Fruit fly (Drosophila melanogaster): Measurements from ENCODE around the gene CG5888.

The CG5888 gene

DNA sequence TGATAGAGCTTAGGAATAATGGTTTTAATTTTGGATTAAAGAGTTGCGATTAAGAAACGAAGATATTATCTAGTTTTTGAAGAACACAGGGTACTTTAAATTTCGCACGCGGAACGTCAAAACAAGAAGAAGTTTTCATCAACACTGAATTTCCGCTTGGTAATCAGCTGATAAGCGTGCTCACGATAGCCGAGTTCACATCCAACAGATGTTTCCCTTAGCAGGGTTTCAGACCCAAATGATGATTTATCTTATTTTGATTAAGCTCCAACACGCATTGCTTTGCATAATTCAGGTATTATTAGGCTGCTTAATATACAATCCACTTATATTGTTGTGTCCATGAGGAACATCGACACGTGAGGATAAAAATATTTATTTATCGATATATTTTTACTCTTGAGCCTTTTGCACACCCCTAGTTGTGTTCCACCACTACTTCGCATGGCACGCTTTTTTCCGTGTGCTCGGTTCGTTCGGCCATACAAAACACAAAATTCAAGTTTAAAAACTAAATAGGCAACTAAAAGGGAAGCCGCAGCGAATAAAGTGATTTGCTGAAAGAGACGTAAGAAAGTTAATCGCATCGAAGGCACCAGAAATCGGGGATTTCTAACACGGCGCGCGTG lies 43.0 kb upstream of the CG5888 start, which contains the start of gene Tpr2 (continued):
- TF ChIP-seq gem (tag; optimal IDR thresholded peaks at IDR 0.05), result peak; percentile 55
- TF ChIP-seq Hr51 (GFP tag; optimal IDR thresholded peaks at IDR 0.05), result peak; percentile 54 to 59
- peak; percentile 89 for TF ChIP-seq Opbp (GFP tag; IDR thresholded peaks at IDR 0.05; ENCODE audit: partially characterized antibody)
- peak; percentile 86 for TF ChIP-seq inv (GFP tag; IDR thresholded peaks at IDR 0.05; ENCODE audit: partially characterized antibody)
- TF ChIP-seq Atf6 (GFP tag; IDR thresholded peaks at IDR 0.05), result peak; percentile 66
- peak; percentile 59 for TF ChIP-seq slou (GFP tag; optimal IDR thresholded peaks at IDR 0.05)
- TF ChIP-seq pum (GFP tag; optimal IDR thresholded peaks at IDR 0.05), result peak; percentile 28
- TF ChIP-seq Trl (optimal IDR thresholded peaks at IDR 0.05), result no peak
- TF ChIP-seq Trl (GFP tag; optimal IDR thresholded peaks at IDR 0.05), result peak; percentile 58
- peak; percentile 42 for TF ChIP-seq jumu (GFP tag; optimal IDR thresholded peaks at IDR 0.05)
- TF ChIP-seq Atf-2 (GFP tag; optimal IDR thresholded peaks at IDR 0.05), result no peak
- peak; percentile 66 for TF ChIP-seq CG13424 (tag; optimal IDR thresholded peaks at IDR 0.05)
- TF ChIP-seq CG34224 (GFP tag; IDR thresholded peaks at IDR 0.05; ENCODE audit: partially characterized antibody), result peak; percentile 96
- peak; percentile 98 for TF ChIP-seq CG13287 (GFP tag; IDR thresholded peaks at IDR 0.05; ENCODE audit: partially characterized antibody)
- peak; percentile 59 for TF ChIP-seq CG9609 (GFP tag; optimal IDR thresholded peaks at IDR 0.05)
- TF ChIP-seq Lpt (GFP tag; optimal IDR thresholded peaks at IDR 0.05), result no peak
- peak; percentile 78 for TF ChIP-seq CG15514 (GFP tag; optimal IDR thresholded peaks at IDR 0.05)
- no peak for TF ChIP-seq zfh1 (GFP tag; IDR thresholded peaks at IDR 0.05)
- no peak for TF ChIP-seq bowl (GFP tag; IDR thresholded peaks at IDR 0.05)
- peak; percentile 88 for TF ChIP-seq amos (GFP tag; IDR thresholded peaks at IDR 0.05; ENCODE audit: partially characterized antibody)
- TF ChIP-seq tup (GFP tag; optimal IDR thresholded peaks at IDR 0.05), result no peak
- peak; percentile 43 for TF ChIP-seq CG13624 (GFP tag; optimal IDR thresholded peaks at IDR 0.05)
- TF ChIP-seq CG6791 (GFP tag; IDR thresholded peaks at IDR 0.05; ENCODE audit: partially characterized antibody), result peak; percentile 87
- TF ChIP-seq CG2889 (GFP tag; IDR thresholded peaks at IDR 0.05), result no peak
- TF ChIP-seq maf-S (GFP tag; optimal IDR thresholded peaks at IDR 0.05), result peak; percentile 52
- peak; percentile 24 for TF ChIP-seq CG7987 (GFP tag; optimal IDR thresholded peaks at IDR 0.05)
- TF ChIP-seq ap (GFP tag; IDR thresholded peaks at IDR 0.05), result no peak
- TF ChIP-seq CG2678 (tag; optimal IDR thresholded peaks at IDR 0.05), result peak; percentile 38
- peak; percentile 71 for TF ChIP-seq NC2β (GFP tag; optimal IDR thresholded peaks at IDR 0.05)
- TF ChIP-seq ase (GFP tag; IDR thresholded peaks at IDR 0.05), result 0 out of 3 replicates have a peak, but pooled peaks have one; percentile 32
- peak; percentile 76 for TF ChIP-seq run (tag; optimal IDR thresholded peaks at IDR 0.05)
- no peak for TF ChIP-seq zf30C (GFP tag; optimal IDR thresholded peaks at IDR 0.05)
- TF ChIP-seq fd64A (GFP tag; optimal IDR thresholded peaks at IDR 0.05), result no peak
- TF ChIP-seq slp2 (GFP tag; optimal IDR thresholded peaks at IDR 0.05), result peak; percentile 28
- peak; percentile 88 for TF ChIP-seq Ets97D (GFP tag; optimal IDR thresholded peaks at IDR 0.05)
- peak; percentile 44 for TF ChIP-seq CG7928 (GFP tag; optimal IDR thresholded peaks at IDR 0.05)
- peak; percentile 74 for TF ChIP-seq Bteb2 (GFP tag; optimal IDR thresholded peaks at IDR 0.05)
- peak; percentile 44 for TF ChIP-seq CG12942 (GFP tag; optimal IDR thresholded peaks at IDR 0.05)
- TF ChIP-seq CG9727 (GFP tag; optimal IDR thresholded peaks at IDR 0.05), result peak; percentile 50
- no peak for TF ChIP-seq Oaz (GFP tag; IDR thresholded peaks at IDR 0.05)
- TF ChIP-seq CG2199 (GFP tag; IDR thresholded peaks at IDR 0.05), result peak; percentile 40; the same call in 2 of the 3 replicates
- no peak for TF ChIP-seq lov (optimal IDR thresholded peaks at IDR 0.05)
- no peak for TF ChIP-seq lov (GFP tag; IDR thresholded peaks at IDR 0.05)
- peak; percentile 88 for TF ChIP-seq row (GFP tag; IDR thresholded peaks at IDR 0.05)
- TF ChIP-seq CG1603 (tag; optimal IDR thresholded peaks at IDR 0.05), result peak; percentile 88
- TF ChIP-seq phol (tag; optimal IDR thresholded peaks at IDR 0.05), result peak; percentile 67
- TF ChIP-seq CG31388 (GFP tag; optimal IDR thresholded peaks at IDR 0.05), result no peak
- TF ChIP-seq lab (GFP tag; optimal IDR thresholded peaks at IDR 0.05), result peak; percentile 38
- no peak for TF ChIP-seq Drgx (GFP tag; IDR thresholded peaks at IDR 0.05)
- TF ChIP-seq CG3847 (GFP tag; IDR thresholded peaks at IDR 0.05), result peak; percentile 65
